Fruit fly (Drosophila melanogaster) Kc167 (cell line): ENCODE data around the gene CG14024.

Experiments
- Myc ChIP-seq: fragments of >200 bp; optimal IDR thresholded peaks from 2 replicates; lab custom pipeline; 2017; ENCODE audit warnings: missing external identifiers
- Sin3A ChIP-seq: fragments of >200 bp; optimal IDR thresholded peaks from 2 replicates; lab custom pipeline; 2018; ENCODE audit warnings: missing external identifiers
- h ChIP-seq: fragments of >200 bp; optimal IDR thresholded peaks from 3 replicates; lab custom pipeline; 2018; ENCODE audit warnings: missing external identifiers
- insv ChIP-seq: fragments of >200 bp; optimal IDR thresholded peaks from 3 replicates; lab custom pipeline; 2018; ENCODE audit warnings: missing external identifiers
- psq ChIP-seq: fragments of >200 bp; optimal IDR thresholded peaks from 2 replicates; lab custom pipeline; 2017; ENCODE audit warnings: missing external identifiers
- ttk ChIP-seq: sonication (Bioruptor generic); optimal IDR thresholded peaks from 2 replicates; lab custom pipeline; 2017; ENCODE audit warnings: missing external identifiers

Gene CG14024

DNA sequence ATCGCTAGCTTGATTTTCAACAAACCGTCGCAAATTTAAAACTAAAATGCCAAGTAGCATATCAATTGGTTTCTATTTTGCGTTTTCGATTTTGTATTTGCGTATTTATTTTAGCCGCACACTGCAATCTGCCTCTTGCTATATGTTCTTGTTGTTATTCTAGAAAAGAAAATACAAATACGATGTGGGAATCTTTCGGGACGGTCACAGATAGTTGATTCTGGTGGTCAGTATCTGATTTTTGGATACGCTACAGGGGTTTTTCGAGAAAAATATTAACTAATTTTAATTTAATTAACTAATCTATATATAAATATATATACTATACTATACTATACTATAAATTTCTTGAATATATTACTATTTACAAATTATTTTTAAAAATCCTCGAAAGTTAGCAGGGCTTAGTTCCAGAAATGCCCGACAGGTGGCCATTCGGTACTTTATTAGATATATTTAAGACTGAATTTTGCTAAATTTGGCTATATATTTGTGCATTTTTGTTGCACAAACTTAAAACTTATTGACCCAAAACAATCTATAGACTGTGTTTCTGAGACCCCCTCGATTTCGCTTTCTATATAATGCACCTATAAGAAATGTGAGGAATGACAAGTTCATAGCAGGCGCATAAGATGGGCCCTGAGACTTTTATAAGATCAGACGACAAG lies 14.3 kb upstream of the CG14024 start, which contains the start of gene CG14022:
Gene CG14022 (minus strand): TSS at position 51 of the 671 bp plus-strand sequence.
- TF ChIP-seq Sin3A (lab: Kevin White, UChicago) (no peak), insv (no peak), ttk (lab: Kevin White, UChicago) (no peak), psq (lab: Kevin White, UChicago) (no peak)

- TF ChIP-seq ttk (lab: Kevin White, UChicago) (no peak), Sin3A (lab: Kevin White, UChicago) (no peak), h (lab: Kevin White, UChicago) (no peak), insv (no peak), Myc (lab: Kevin White, UChicago) (no peak), psq (lab: Kevin White, UChicago) (no peak)
Measured at dm6 chr2L:5327266-5327621, 12.5 kb upstream of the CG14024 start.

DNA sequence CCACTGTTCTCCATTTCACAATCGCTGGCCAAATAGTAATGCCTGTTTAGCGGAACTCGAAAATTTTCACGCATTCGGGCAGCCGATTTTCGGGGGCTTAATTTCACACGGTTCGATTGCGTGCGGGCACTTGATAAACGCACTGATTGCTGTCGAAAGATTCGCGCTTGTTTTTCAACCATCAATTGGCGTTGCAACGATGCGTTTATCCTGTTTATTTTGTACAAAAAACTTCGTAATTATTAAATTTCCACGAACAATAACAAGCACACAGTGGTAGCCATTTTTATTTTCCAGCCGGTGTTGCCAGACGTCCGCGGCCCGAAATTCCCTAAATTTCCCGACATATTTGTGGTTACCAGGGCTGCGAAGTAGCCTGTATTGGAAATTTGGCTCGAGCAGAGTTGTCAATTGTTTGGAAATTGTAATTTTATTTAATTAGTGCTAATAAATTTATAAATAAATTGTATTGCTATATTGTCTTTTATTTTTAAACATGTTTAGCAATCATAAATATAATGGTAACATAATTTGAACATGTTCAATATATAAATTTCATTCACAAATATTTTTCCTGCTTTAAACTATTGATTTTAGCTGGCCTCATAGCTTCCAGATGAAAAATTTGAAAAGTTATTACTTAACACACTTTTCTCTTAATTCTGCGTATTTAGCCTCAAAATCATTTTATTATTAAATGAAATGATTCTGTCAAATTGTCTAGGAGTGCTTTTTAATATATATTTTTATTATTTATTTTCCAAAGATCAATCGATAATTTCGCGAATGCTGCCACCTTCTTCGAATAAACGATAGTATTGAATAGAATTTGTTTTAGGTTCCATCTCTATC lies 11.9 kb upstream of the CG14024 start, which contains the start of the genes Ncoa6 and cype:
Gene Ncoa6 (minus strand): TSS at position 270 of the 852 bp plus-strand sequence.
Gene cype (plus strand): TSS at position 814 of the 852 bp plus-strand sequence.
- TF ChIP-seq psq (lab: Kevin White, UChicago) (no peak), Myc (lab: Kevin White, UChicago) (no peak), Sin3A (lab: Kevin White, UChicago) (no peak), h (lab: Kevin White, UChicago) (no peak), insv (no peak), ttk (lab: Kevin White, UChicago) (no peak)

dm6 chr2L:5324958-5325850 lies 10.5 kb upstream of the CG14024 start:
- TF ChIP-seq h (lab: Kevin White, UChicago) (no peak), psq (lab: Kevin White, UChicago) (no peak), insv (no peak), Myc (lab: Kevin White, UChicago) (no peak), ttk (lab: Kevin White, UChicago) (no peak), Sin3A (lab: Kevin White, UChicago) (no peak)

dm6 chr2L:5321014-5321413 lies 6.3 kb upstream of the CG14024 start:
- TF ChIP-seq ttk (lab: Kevin White, UChicago): no peak
- no peak for TF ChIP-seq Sin3A (lab: Kevin White, UChicago)
- no peak for TF ChIP-seq h (lab: Kevin White, UChicago)
- TF ChIP-seq Myc (lab: Kevin White, UChicago): no peak
- TF ChIP-seq psq (lab: Kevin White, UChicago): no peak
- no peak for TF ChIP-seq insv

DNA sequence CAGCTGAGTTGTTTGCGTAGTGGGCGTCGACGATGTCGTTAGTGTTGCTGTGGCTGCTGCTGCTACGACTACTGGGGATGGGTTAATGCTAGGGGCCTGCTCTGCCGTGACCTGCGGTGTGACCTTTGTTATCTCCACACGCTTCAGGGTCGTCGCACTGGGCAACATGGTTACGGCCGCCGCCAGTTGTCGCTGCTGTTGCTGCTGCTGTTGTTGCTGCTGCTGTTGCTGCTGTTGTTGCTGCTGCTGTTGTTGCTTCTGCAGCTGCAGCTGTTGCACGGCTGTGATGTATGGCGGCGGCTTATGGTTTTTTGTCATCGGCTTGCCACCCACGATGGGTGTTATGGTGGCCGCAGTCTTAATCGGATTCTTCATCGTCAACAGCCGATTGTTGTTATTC lies 5.4 kb upstream of the CG14024 start:
- TF ChIP-seq Myc (lab: Kevin White, UChicago) (no peak), h (lab: Kevin White, UChicago) (no peak), Sin3A (lab: Kevin White, UChicago) (no peak), ttk (lab: Kevin White, UChicago) (no peak), insv (no peak), psq (lab: Kevin White, UChicago) (no peak)

DNA sequence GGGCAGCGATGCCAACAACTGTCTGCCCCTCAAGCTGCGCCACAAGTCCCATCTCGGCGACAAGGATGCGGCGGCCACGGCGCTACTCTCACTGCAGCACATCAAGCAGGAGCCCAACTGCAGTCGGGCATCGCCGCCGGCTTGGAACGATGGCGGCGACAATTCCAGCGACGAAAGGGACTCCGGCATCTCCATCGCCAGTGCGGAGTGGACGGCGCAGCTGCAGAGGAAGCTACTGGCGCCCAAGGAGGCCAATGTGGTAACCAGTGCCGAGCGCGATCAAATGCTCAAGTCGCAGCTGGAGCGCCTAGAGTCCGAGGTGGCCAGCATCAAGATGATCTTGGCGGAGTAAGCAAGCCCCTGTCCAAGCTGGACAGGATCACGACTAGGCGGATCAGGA lies 5.3 kb downstream of the CG14024 start:
- TF ChIP-seq ttk (lab: Kevin White, UChicago) (no peak), psq (lab: Kevin White, UChicago) (no peak), h (lab: Kevin White, UChicago) (no peak), Sin3A (lab: Kevin White, UChicago) (no peak), insv (no peak), Myc (lab: Kevin White, UChicago) (no peak)

dm6 chr2L:5306373-5306997 lies 8.2 kb downstream of the CG14024 start:
- no peak for TF ChIP-seq psq (lab: Kevin White, UChicago)

- TF ChIP-seq psq (lab: Kevin White, UChicago) (no peak), Sin3A (lab: Kevin White, UChicago) (no peak), Myc (lab: Kevin White, UChicago) (no peak), ttk (lab: Kevin White, UChicago) (no peak), insv (no peak), h (lab: Kevin White, UChicago) (no peak)
Measured at dm6 chr2L:5305240-5305875, 9.3 kb downstream of the CG14024 start.

DNA sequence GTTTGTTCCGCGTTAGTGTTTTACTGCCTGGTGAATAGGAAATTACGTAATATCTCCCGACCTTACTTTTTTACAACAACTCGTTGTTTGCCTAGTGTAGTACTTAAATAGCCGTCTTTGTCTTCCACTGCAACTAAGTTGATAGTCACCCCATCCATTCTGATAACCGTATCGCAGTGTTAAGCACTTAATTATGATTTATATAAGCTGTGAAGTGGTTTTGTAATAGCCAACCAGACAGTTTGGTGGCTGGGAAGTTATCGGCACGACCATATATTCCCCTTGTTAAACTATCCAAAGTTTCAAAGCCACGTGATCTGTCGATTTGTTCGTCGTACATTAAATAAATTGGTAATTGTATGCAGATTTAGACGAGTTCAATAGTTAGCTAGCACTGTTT lies 10.3 kb downstream of the CG14024 start:
- TF ChIP-seq h (lab: Kevin White, UChicago) (no peak), psq (lab: Kevin White, UChicago) (no peak), ttk (lab: Kevin White, UChicago) (no peak), Myc (lab: Kevin White, UChicago) (no peak), insv (no peak), Sin3A (lab: Kevin White, UChicago) (no peak)
